Worm (Caenorhabditis elegans) whole organism, L1 larva: ENCODE results near the gene ugt-16.

ENCODE experiments used
- C04F5.9 ChIP-seq: sonication (generic microtip); optimal IDR thresholded peaks from 2 replicates; lab custom pipeline; 2016; ENCODE audit warnings: missing genetic modification characterization, missing compliant biosample characterization
- C16A3.4 ChIP-seq: fragments of 150-350 bp; optimal IDR thresholded peaks from 2 replicates; lab custom pipeline; 2014; ENCODE audit warnings: missing biosample characterization, missing genetic modification characterization
- alr-1 ChIP-seq: fragments of 200-800 bp; sonication (Bioruptor generic); optimal IDR thresholded peaks from 2 replicates; lab custom pipeline; 2018; ENCODE audit warnings: borderline replicate concordance, mild to moderate bottlenecking, missing genetic modification characterization, missing compliant biosample characterization
- ama-1 ChIP-seq: fragments of 150-350 bp; optimal IDR thresholded peaks from 2 replicates; lab custom pipeline; 2014
- blmp-1 ChIP-seq: fragments of 150-350 bp; optimal IDR thresholded peaks from 2 replicates; lab custom pipeline; 2014; ENCODE audit warnings: missing biosample characterization, missing genetic modification characterization
- ceh-63 ChIP-seq: fragments of 200-800 bp; sonication (Bioruptor generic); optimal IDR thresholded peaks from 2 replicates; lab custom pipeline; 2018; ENCODE audit warnings: mild to moderate bottlenecking, missing genetic modification characterization, missing compliant biosample characterization
- ceh-82 ChIP-seq, 3 experiments: fragments of 150-350 bp in 1 of 3; sonication (generic microtip) in 2 of 3; optimal IDR thresholded peaks; 2 replicates each; lab custom pipeline; 2014 to 2017; ENCODE audit warnings: missing biosample characterization in 3 of 3, missing genetic modification characterization in 3 of 3
- dsc-1 ChIP-seq: sonication (generic microtip); optimal IDR thresholded peaks from 2 replicates; lab custom pipeline; 2016; ENCODE audit warnings: mild to moderate bottlenecking, missing genetic modification characterization, missing compliant biosample characterization
- efl-1 ChIP-seq, 4 experiments: fragments of 150-350 bp; optimal IDR thresholded peaks in 3 of 4; peaks in 1 of 4; 1 replicate in 1 of 4; 2 replicates in 3 of 4; lab custom pipeline; 2014; ENCODE audit warnings: missing biosample characterization in 2 of 4, missing genetic modification characterization in 2 of 4, missing genetic modification reagents in 2 of 4
- efl-3 ChIP-seq: fragments of 200-800 bp; sonication (Bioruptor generic); optimal IDR thresholded peaks from 2 replicates; lab custom pipeline; 2018; ENCODE audit warnings: mild to moderate bottlenecking, missing genetic modification characterization, missing compliant biosample characterization
- elt-2 ChIP-seq: sonication (generic microtip); optimal IDR thresholded peaks from 2 replicates; lab custom pipeline; 2016; ENCODE audit warnings: missing genetic modification characterization, mild to moderate bottlenecking, inconsistent platforms, missing compliant biosample characterization, missing genetic modification reagents
- elt-3 ChIP-seq, 6 experiments: fragments of 150-350 bp in 1 of 6; sonication (generic microtip); optimal IDR thresholded peaks; 2 replicates each; lab custom pipeline; 2017 to 2018; ENCODE audit warnings: missing biosample characterization in 6 of 6, missing genetic modification characterization in 6 of 6, inconsistent platforms in 1 of 6
- ets-5 ChIP-seq: fragments of 200-800 bp; sonication (Bioruptor generic); IDR thresholded peaks from 2 replicates; pipeline ENCODE4 v1.3.6; 2022; ENCODE audit warnings: missing genetic modification characterization, missing compliant biosample characterization
- fkh-10 ChIP-seq: sonication (generic microtip); optimal IDR thresholded peaks from 2 replicates; lab custom pipeline; 2017; ENCODE audit warnings: missing biosample characterization, missing genetic modification reagents, missing genetic modification characterization
- fkh-8 ChIP-seq: sonication (generic microtip); optimal IDR thresholded peaks from 2 replicates; lab custom pipeline; 2016; ENCODE audit warnings: mild to moderate bottlenecking, missing genetic modification characterization, missing compliant biosample characterization
- fos-1 ChIP-seq: fragments of 150-350 bp; optimal IDR thresholded peaks from 2 replicates; lab custom pipeline; 2014; ENCODE audit warnings: missing biosample characterization, missing genetic modification characterization
- grh-1 ChIP-seq: fragments of 200-800 bp; sonication (Bioruptor generic); IDR thresholded peaks from 2 replicates; pipeline ENCODE4 v1.3.6; 2022; ENCODE audit warnings: missing genetic modification reagents, missing genetic modification characterization, missing compliant biosample characterization
- hlh-17 ChIP-seq: fragments of 200-800 bp; sonication (Bioruptor generic); optimal IDR thresholded peaks from 2 replicates; lab custom pipeline; 2018; ENCODE audit warnings: missing genetic modification characterization, mild to moderate bottlenecking, missing compliant biosample characterization, moderate library complexity, borderline replicate concordance
- hpl-2 ChIP-seq: fragments of 150-350 bp; optimal IDR thresholded peaks from 2 replicates; lab custom pipeline; 2014; ENCODE audit warnings: missing biosample characterization, missing genetic modification reagents, missing genetic modification characterization
- irx-1 ChIP-seq: sonication (generic microtip); optimal IDR thresholded peaks from 2 replicates; lab custom pipeline; 2016; ENCODE audit warnings: missing genetic modification characterization, missing compliant biosample characterization
- isw-1 ChIP-seq: fragments of 200-800 bp; sonication (Bioruptor generic); IDR thresholded peaks from 2 replicates; pipeline ENCODE4 v1.3.6; 2022; ENCODE audit warnings: missing genetic modification characterization, missing compliant biosample characterization
- jun-1 ChIP-seq: fragments of 150-350 bp; optimal IDR thresholded peaks from 2 replicates; lab custom pipeline; 2014; ENCODE audit warnings: missing biosample characterization, missing genetic modification reagents, missing genetic modification characterization
- lin-13 ChIP-seq: fragments of 150-350 bp; optimal IDR thresholded peaks from 2 replicates; lab custom pipeline; 2014; ENCODE audit warnings: missing biosample characterization, missing genetic modification reagents, missing genetic modification characterization
- lin-14 ChIP-seq: fragments of 200-800 bp; sonication (Bioruptor generic); optimal IDR thresholded peaks from 2 replicates; lab custom pipeline; 2018; ENCODE audit warnings: mild to moderate bottlenecking, missing genetic modification characterization, moderate library complexity, missing compliant biosample characterization
- lin-35 ChIP-seq, 2 experiments: fragments of 150-350 bp; optimal IDR thresholded peaks; 2 replicates each; lab custom pipeline; 2014; ENCODE audit warnings: missing biosample characterization in 2 of 2, missing genetic modification characterization in 2 of 2, missing genetic modification reagents in 2 of 2
- lin-39 ChIP-seq: fragments of 150-350 bp; optimal IDR thresholded peaks from 2 replicates; lab custom pipeline; 2014; ENCODE audit warnings: missing biosample characterization, missing genetic modification reagents, missing genetic modification characterization
- mef-2 ChIP-seq: fragments of 150-350 bp; optimal IDR thresholded peaks from 2 replicates; lab custom pipeline; 2014; ENCODE audit warnings: missing biosample characterization, missing genetic modification characterization
- nhr-12 ChIP-seq: sonication (generic microtip); optimal IDR thresholded peaks from 2 replicates; lab custom pipeline; 2017; ENCODE audit warnings: missing biosample characterization, missing genetic modification characterization
- nhr-20 ChIP-seq: sonication (generic microtip); optimal IDR thresholded peaks from 2 replicates; lab custom pipeline; 2016; ENCODE audit warnings: mild to moderate bottlenecking, missing genetic modification characterization, missing compliant biosample characterization
- nhr-28 ChIP-seq: fragments of 150-350 bp; optimal IDR thresholded peaks from 2 replicates; lab custom pipeline; 2014; ENCODE audit warnings: missing biosample characterization, missing genetic modification characterization
- nhr-47 ChIP-seq: sonication (generic microtip); optimal IDR thresholded peaks from 2 replicates; lab custom pipeline; 2016; ENCODE audit warnings: mild to moderate bottlenecking, missing genetic modification characterization, moderate library complexity, missing compliant biosample characterization
- nhr-77 ChIP-seq: fragments of 150-350 bp; optimal IDR thresholded peaks from 2 replicates; lab custom pipeline; 2014; ENCODE audit warnings: missing biosample characterization, missing genetic modification characterization
- nhr-84 ChIP-seq: sonication (generic microtip); optimal IDR thresholded peaks from 2 replicates; lab custom pipeline; 2017; ENCODE audit warnings: missing biosample characterization, missing genetic modification characterization
- nhr-85 ChIP-seq: sonication (generic microtip); peaks from one replicate; lab custom pipeline; 2016; ENCODE audit warnings: missing genetic modification characterization, inconsistent platforms, missing compliant biosample characterization
- pag-3 ChIP-seq: sonication (generic microtip); optimal IDR thresholded peaks from 2 replicates; lab custom pipeline; 2017; ENCODE audit warnings: missing genetic modification characterization, mild to moderate bottlenecking, missing compliant biosample characterization, antibody characterized with exemption, borderline replicate concordance; ENCODE audit not compliant: insufficient read depth
- pax-3 ChIP-seq: fragments of 200-800 bp; sonication (Bioruptor generic); optimal IDR thresholded peaks from 2 replicates; lab custom pipeline; 2018; ENCODE audit warnings: mild to moderate bottlenecking, missing genetic modification characterization, moderate library complexity, missing compliant biosample characterization
- pqm-1 ChIP-seq: sonication (generic microtip); optimal IDR thresholded peaks from 3 replicates; lab custom pipeline; 2017; ENCODE audit warnings: missing biosample characterization, missing genetic modification characterization
- rnt-1 ChIP-seq: sonication (generic microtip); optimal IDR thresholded peaks from 2 replicates; lab custom pipeline; 2016; ENCODE audit warnings: mild to moderate bottlenecking, missing genetic modification characterization, moderate library complexity, missing compliant biosample characterization
- snpc-4 ChIP-seq: fragments of 150-350 bp; optimal IDR thresholded peaks from 2 replicates; lab custom pipeline; 2014; ENCODE audit warnings: missing biosample characterization, missing genetic modification characterization
- snu-23 ChIP-seq: sonication (generic microtip); optimal IDR thresholded peaks from 2 replicates; lab custom pipeline; 2016; ENCODE audit warnings: missing genetic modification characterization, missing compliant biosample characterization
- sptf-1 ChIP-seq: fragments of 150-350 bp; optimal IDR thresholded peaks from 2 replicates; lab custom pipeline; 2014; ENCODE audit warnings: missing biosample characterization, missing genetic modification characterization
- sup-37 ChIP-seq: fragments of 200-800 bp; sonication (Bioruptor generic); optimal IDR thresholded peaks from 2 replicates; lab custom pipeline; 2018; ENCODE audit warnings: mild to moderate bottlenecking, missing genetic modification characterization, missing compliant biosample characterization
- tbx-2 ChIP-seq: sonication (generic microtip); optimal IDR thresholded peaks from 2 replicates; lab custom pipeline; 2016; ENCODE audit warnings: missing genetic modification characterization, missing compliant biosample characterization
- unc-30 ChIP-seq: sonication (generic microtip); optimal IDR thresholded peaks from 2 replicates; lab custom pipeline; 2017; ENCODE audit warnings: missing biosample characterization, missing genetic modification characterization
- unc-86 ChIP-seq: sonication (generic microtip); optimal IDR thresholded peaks from 2 replicates; lab custom pipeline; 2016; ENCODE audit warnings: missing genetic modification characterization, missing compliant biosample characterization
- unc-98 ChIP-seq: fragments of 200-800 bp; sonication (Bioruptor generic); IDR thresholded peaks from 2 replicates; pipeline ENCODE4 v1.3.6; 2022; ENCODE audit warnings: missing genetic modification characterization, missing compliant biosample characterization
- xbp-1 ChIP-seq: sonication (generic microtip); optimal IDR thresholded peaks from 2 replicates; lab custom pipeline; 2016; ENCODE audit warnings: missing genetic modification characterization, missing compliant biosample characterization
- zip-4 ChIP-seq: fragments of 200-800 bp; sonication (Bioruptor generic); optimal IDR thresholded peaks from 2 replicates; lab custom pipeline; 2018; ENCODE audit warnings: mild to moderate bottlenecking, missing genetic modification characterization, moderate library complexity, missing compliant biosample characterization

The ugt-16 gene

DNA sequence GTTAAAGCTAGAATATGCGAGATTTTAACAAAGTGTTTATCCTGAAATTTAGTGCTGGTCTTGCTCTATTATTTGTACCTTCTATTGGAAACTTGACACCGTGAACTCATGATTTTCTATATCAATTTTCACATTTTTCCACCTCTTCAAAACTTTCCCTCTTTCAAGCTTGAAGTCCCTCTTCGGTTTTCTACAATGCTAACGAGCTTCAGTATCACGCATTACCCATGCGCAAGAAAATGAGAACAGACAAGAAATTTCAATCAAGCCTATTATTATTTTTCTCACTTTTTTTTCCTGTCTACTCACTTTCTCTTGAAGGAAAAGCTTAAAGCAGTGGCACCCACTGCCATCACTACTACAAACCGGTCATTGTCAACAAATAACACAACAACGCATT, 13.0 kb upstream of the ugt-16 start:
- TF ChIP-seq efl-1 (optimal IDR thresholded peaks at IDR 0.05; lab: Kevin White, UChicago) (no peak), efl-1 (GFP tag; optimal IDR thresholded peaks at IDR 0.05 in 1 of 2; lab: Kevin White, UChicago) (peak in 1 of 2 experiments; percentile 43), rnt-1 (tag; lab: Kevin White, UChicago) (peak; percentile 4), ama-1 (lab: Kevin White, UChicago) (peak; percentile 55), tbx-2 (tag; lab: Kevin White, UChicago) (no peak), nhr-20 (no peak), pax-3 (tag; lab: Kevin White, UChicago) (peak; percentile 50), ceh-82 (tag; optimal IDR thresholded peaks at IDR 0.05; lab: Kevin White, UChicago) (no peak), unc-98 (no peak)

DNA sequence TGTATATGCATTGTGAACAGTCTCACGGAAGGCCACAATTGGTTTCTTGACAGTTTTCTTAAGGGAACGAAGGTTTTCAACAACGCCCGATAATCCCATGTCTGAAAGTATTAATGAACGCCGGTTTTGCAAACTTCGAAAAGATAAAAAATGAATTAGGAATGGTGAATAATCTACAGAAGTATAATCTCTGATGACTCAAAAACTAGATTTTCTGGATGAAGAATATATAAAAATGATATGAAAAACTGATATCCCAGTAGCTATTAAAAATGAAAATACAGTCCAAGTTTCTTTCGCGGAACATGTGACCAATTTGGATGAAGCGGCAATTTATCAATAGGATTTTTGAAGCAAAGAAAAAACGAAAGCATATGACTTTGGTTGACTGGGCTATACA, 10.8 kb upstream of the ugt-16 start, which contains the start of gene ZC443.3:
ZC443.3 (minus strand) TSS at position 101 of the 400 bp plus-strand sequence.
- TF ChIP-seq blmp-1 (peak; percentile 82), hlh-17 (no peak), C04F5.9 (tag; lab: Kevin White, UChicago) (no peak), pag-3 (tag; lab: Kevin White, UChicago) (peak; percentile 31)

DNA sequence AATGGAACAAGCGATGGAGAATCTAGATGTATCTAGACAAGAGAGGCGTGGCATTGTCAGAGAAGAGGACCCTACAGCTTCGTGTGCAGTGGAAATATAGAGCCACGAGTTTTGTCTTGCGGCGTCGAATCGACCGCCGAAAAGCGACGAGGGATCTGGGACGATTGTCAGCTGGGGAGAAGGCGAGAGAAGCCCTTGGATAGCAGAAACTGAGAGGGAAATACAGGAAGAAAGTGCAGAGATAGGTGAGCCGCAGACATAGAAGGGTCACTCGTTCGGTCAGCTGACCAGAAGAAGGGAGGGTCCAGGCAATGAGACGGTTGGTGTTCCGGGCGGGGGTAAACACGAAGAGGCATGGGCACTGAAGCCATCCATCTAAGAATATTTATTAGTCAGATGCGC, 10.3 kb upstream of the ugt-16 start:
- no peak for TF ChIP-seq nhr-28
- no peak for TF ChIP-seq pqm-1
- TF ChIP-seq elt-2 (tag; lab: Kevin White, UChicago), result no peak
- no peak for TF ChIP-seq unc-98
- TF ChIP-seq alr-1 (tag; lab: Kevin White, UChicago), result no peak
- TF ChIP-seq efl-1 (optimal IDR thresholded peaks at IDR 0.05; lab: Kevin White, UChicago), result peak; percentile 62 to 75
- TF ChIP-seq efl-1 (GFP tag; optimal IDR thresholded peaks at IDR 0.05 in 1 of 2; lab: Kevin White, UChicago), result peak; percentile 37 to 91
- no peak for TF ChIP-seq lin-39
- TF ChIP-seq ets-5 (GFP tag; lab: Robert Waterston, UW), result no peak
- peak; percentile 64 for TF ChIP-seq snu-23 (GFP tag; lab: Kevin White, UChicago)
- TF ChIP-seq fkh-8, result peak; percentile 87
- TF ChIP-seq snpc-4, result peak; percentile 28
- no peak for TF ChIP-seq nhr-12 (tag; lab: Kevin White, UChicago)
- TF ChIP-seq hlh-17, result no peak
- peak; percentile 11 for TF ChIP-seq jun-1 (tag; lab: Kevin White, UChicago)
- TF ChIP-seq grh-1 (GFP tag; lab: Robert Waterston, UW), result no peak
- TF ChIP-seq sptf-1 (tag; lab: Kevin White, UChicago), result no peak
- peak; percentile 72 for TF ChIP-seq tbx-2 (tag; lab: Kevin White, UChicago)
- TF ChIP-seq nhr-77, result peak; percentile 32
- TF ChIP-seq hpl-2 (GFP tag; lab: Kevin White, UChicago), result no peak
- TF ChIP-seq nhr-84 (tag; lab: Kevin White, UChicago), result no peak
- no peak for TF ChIP-seq efl-3 (GFP tag; lab: Kevin White, UChicago)
- no peak for TF ChIP-seq C16A3.4
- no peak for TF ChIP-seq mef-2 (tag; lab: Kevin White, UChicago)
- peak; percentile 29 for TF ChIP-seq sup-37 (GFP tag; lab: Kevin White, UChicago)
- peak; percentile 96 for TF ChIP-seq lin-14
- TF ChIP-seq isw-1 (GFP tag; lab: Robert Waterston, UW), result peak; percentile 54
- TF ChIP-seq fkh-10 (GFP tag; lab: Kevin White, UChicago), result peak; percentile 81
- TF ChIP-seq xbp-1 (tag; lab: Kevin White, UChicago), result peak; percentile 47
- TF ChIP-seq dsc-1 (tag; lab: Kevin White, UChicago), result peak; percentile 39
- peak; percentile 32 for TF ChIP-seq irx-1 (tag; lab: Kevin White, UChicago)
- TF ChIP-seq nhr-47 (tag; lab: Kevin White, UChicago), result peak; percentile 80
- TF ChIP-seq unc-30 (tag; lab: Kevin White, UChicago), result no peak
- TF ChIP-seq unc-86, result peak; percentile 81
- TF ChIP-seq fos-1, result peak; percentile 14
- no peak for TF ChIP-seq zip-4 (GFP tag; lab: Kevin White, UChicago)
- peak; percentile 65 for TF ChIP-seq lin-13 (GFP tag; lab: Kevin White, UChicago)
- TF ChIP-seq elt-3 (tag; optimal IDR thresholded peaks at IDR 0.05; lab: Kevin White, UChicago), result no peak
- TF ChIP-seq ceh-82 (tag; optimal IDR thresholded peaks at IDR 0.05; lab: Kevin White, UChicago), result peak; percentile 32 to 53 (median 51)
- TF ChIP-seq lin-35 (GFP tag; optimal IDR thresholded peaks at IDR 0.05; lab: Kevin White, UChicago), result peak; percentile 54 to 63
- TF ChIP-seq nhr-85, result peak; percentile 67
- no peak for TF ChIP-seq ceh-63 (GFP tag; lab: Kevin White, UChicago)
